Worm (Caenorhabditis elegans): ENCODE data around the gene ZK1320.9.

- TF ChIP-seq W03F9.2 (tag; optimal IDR thresholded peaks at IDR 0.05) (no peak), him-1 (tag; optimal IDR thresholded peaks at IDR 0.05) (no peak)
These were observed 42.1 kb downstream of the ZK1320.9 start, which contains the start of gene fzr-1 for ce11 chrII:9644438-9644837.
